Worm (Caenorhabditis elegans) whole organism, L1 larva: ENCODE data around the gene hcp-3.

Experiments
- ama-1 ChIP-seq: fragments of 150-350 bp; optimal IDR thresholded peaks from 2 replicates; lab custom pipeline; 2014
- lin-13 ChIP-seq: fragments of 150-350 bp; optimal IDR thresholded peaks from 2 replicates; lab custom pipeline; 2014; ENCODE audit warnings: missing biosample characterization, missing genetic modification reagents, missing genetic modification characterization
- unc-62 ChIP-seq: fragments of 150-350 bp; optimal IDR thresholded peaks from 2 replicates; lab custom pipeline; 2014; ENCODE audit warnings: missing biosample characterization, missing genetic modification reagents, missing genetic modification characterization
- unc-98 ChIP-seq: fragments of 200-800 bp; sonication (Bioruptor generic); IDR thresholded peaks from 2 replicates; pipeline ENCODE4 v1.3.6; 2022; ENCODE audit warnings: missing genetic modification characterization, missing compliant biosample characterization
- ztf-4 ChIP-seq: fragments of 150-350 bp; optimal IDR thresholded peaks from 2 replicates; lab custom pipeline; 2014; ENCODE audit warnings: missing biosample characterization, missing genetic modification characterization

- TF ChIP-seq lin-13 (GFP tag; lab: Kevin White, UChicago), result no peak
- no peak for TF ChIP-seq unc-62 (GFP tag; lab: Kevin White, UChicago)
- TF ChIP-seq ztf-4 (tag; lab: Kevin White, UChicago), result no peak
- TF ChIP-seq unc-98 (GFP tag; lab: Robert Waterston, UW), result no peak
- TF ChIP-seq ama-1 (lab: Kevin White, UChicago), result no peak
Observed at ce11 chrIII:9665490-9666179, 49.4 kb upstream of the hcp-3 start.
